Fruit fly (Drosophila melanogaster) whole organism, embryonic: Measurements from ENCODE around the gene Lamtor3.
A peak's percentile ranks its signal among the peaks of the same experiment; 100 is the strongest.

ENCODE experiments used
- Atf6 ChIP-seq: fragments of 200-800 bp; sonication (Bioruptor generic); IDR thresholded peaks from 2 replicates; pipeline ENCODE4 v1.3.6; 2022; ENCODE audit warnings: missing biosample characterization, missing genetic modification characterization
- CG12071 ChIP-seq: fragments of 200-800 bp; sonication (Bioruptor generic); optimal IDR thresholded peaks from 3 replicates; lab custom pipeline; 2018; ENCODE audit warnings: missing biosample characterization, mild to moderate bottlenecking, missing genetic modification characterization
- CG12942 ChIP-seq: fragments of 200-800 bp; sonication (Bioruptor generic); optimal IDR thresholded peaks from 3 replicates; lab custom pipeline; 2016; ENCODE audit warnings: missing biosample characterization, missing genetic modification characterization
- CG13123 ChIP-seq: fragments of 200-800 bp; sonication (Bioruptor generic); optimal IDR thresholded peaks from 2 replicates; lab custom pipeline; 2016; ENCODE audit warnings: missing biosample characterization, missing genetic modification characterization
- CG14014 ChIP-seq: fragments of 200-800 bp; sonication (Bioruptor generic); IDR thresholded peaks from 2 replicates; pipeline ENCODE4 v1.3.6; 2022; ENCODE audit warnings: missing biosample characterization, missing genetic modification characterization
- CG14710 ChIP-seq: fragments of 200-800 bp; sonication (Bioruptor generic); optimal IDR thresholded peaks from 3 replicates; lab custom pipeline; 2019; ENCODE audit warnings: missing biosample characterization, mild to moderate bottlenecking, missing genetic modification characterization, moderate library complexity
- CG1647 ChIP-seq: fragments of 200-800 bp; sonication (Bioruptor generic); optimal IDR thresholded peaks from 3 replicates; lab custom pipeline; 2016; ENCODE audit warnings: missing biosample characterization, missing genetic modification characterization
- CG17612 ChIP-seq: fragments of 200-800 bp; sonication (Bioruptor generic); IDR thresholded peaks from 2 replicates; pipeline ENCODE4 v1.3.6; 2022; ENCODE audit warnings: missing biosample characterization, missing genetic modification characterization
- CG33213 ChIP-seq: fragments of 200-800 bp; sonication (Bioruptor generic); optimal IDR thresholded peaks from 3 replicates; lab custom pipeline; 2016; ENCODE audit warnings: missing biosample characterization, missing genetic modification characterization
- CG34422 ChIP-seq: fragments of 200-800 bp; sonication (Bioruptor generic); IDR thresholded peaks from 3 replicates; pipeline ENCODE4 v1.3.6; 2022; ENCODE audit warnings: missing biosample characterization, missing genetic modification characterization
- CG6254 ChIP-seq: fragments of 200-800 bp; sonication (Bioruptor generic); optimal IDR thresholded peaks from 3 replicates; lab custom pipeline; 2017; ENCODE audit warnings: mild to moderate bottlenecking, missing biosample characterization, missing genetic modification reagents, missing genetic modification characterization
- CG7271 ChIP-seq: fragments of 200-800 bp; sonication (Bioruptor generic); optimal IDR thresholded peaks from 2 replicates; lab custom pipeline; 2018; ENCODE audit warnings: missing biosample characterization, mild to moderate bottlenecking, missing genetic modification characterization, moderate library complexity
- CG7987 ChIP-seq: fragments of 200-800 bp; sonication (Bioruptor generic); optimal IDR thresholded peaks from 2 replicates; lab custom pipeline; 2018; ENCODE audit warnings: missing biosample characterization, mild to moderate bottlenecking, missing genetic modification characterization, moderate library complexity
- Camta ChIP-seq: fragments of 200-800 bp; sonication (Bioruptor generic); optimal IDR thresholded peaks from 2 replicates; lab custom pipeline; 2016; ENCODE audit warnings: missing biosample characterization, missing genetic modification characterization
- Dip2 ChIP-seq: fragments of 200-800 bp; sonication (Bioruptor generic); IDR thresholded peaks from 2 replicates; pipeline ENCODE4 v1.3.6; 2022; ENCODE audit warnings: missing biosample characterization, missing genetic modification characterization
- Dip3 ChIP-seq: fragments of 200-800 bp; sonication (Bioruptor generic); optimal IDR thresholded peaks from 3 replicates; lab custom pipeline; 2016; ENCODE audit warnings: missing biosample characterization, missing genetic modification characterization
- Elba2 ChIP-seq: fragments of 200-800 bp; sonication (Bioruptor generic); optimal IDR thresholded peaks from 3 replicates; lab custom pipeline; 2016; ENCODE audit warnings: missing biosample characterization, missing genetic modification characterization
- Gug ChIP-seq: fragments of 200-800 bp; sonication (Bioruptor generic); IDR thresholded peaks from 4 replicates; pipeline ENCODE4 v1.3.6; 2022; ENCODE audit warnings: missing biosample characterization, missing genetic modification characterization
- H15 ChIP-seq: fragments of 200-800 bp; sonication (Bioruptor generic); IDR thresholded peaks from 3 replicates; pipeline ENCODE4 v1.3.6; 2022; ENCODE audit warnings: missing biosample characterization, missing genetic modification characterization
- HHEX ChIP-seq: fragments of 200-800 bp; sonication (Bioruptor generic); optimal IDR thresholded peaks from 3 replicates; lab custom pipeline; 2017; ENCODE audit warnings: missing biosample characterization, mild to moderate bottlenecking, missing genetic modification characterization, missing genetic modification reagents
- HmgD ChIP-seq: fragments of 200-800 bp; sonication (Bioruptor generic); optimal IDR thresholded peaks from 3 replicates; lab custom pipeline; 2016; ENCODE audit warnings: missing biosample characterization, missing genetic modification characterization
- Jarid2 ChIP-seq: fragments of 200-800 bp; sonication (Bioruptor generic); optimal IDR thresholded peaks from 3 replicates; lab custom pipeline; 2017; ENCODE audit warnings: mild to moderate bottlenecking, missing biosample characterization, missing genetic modification reagents, missing genetic modification characterization
- Kr ChIP-seq: fragments of 200-800 bp; sonication (Bioruptor generic); optimal IDR thresholded peaks from 2 replicates; lab custom pipeline; 2017; ENCODE audit warnings: missing biosample characterization, mild to moderate bottlenecking, missing genetic modification characterization
- NFAT ChIP-seq: fragments of 200-800 bp; sonication (Bioruptor generic); IDR thresholded peaks from 2 replicates; pipeline ENCODE4 v1.3.6; 2022; ENCODE audit warnings: missing biosample characterization, missing genetic modification characterization
- NK7.1 ChIP-seq: fragments of 200-800 bp; sonication (Bioruptor generic); optimal IDR thresholded peaks from 3 replicates; lab custom pipeline; 2016; ENCODE audit warnings: missing biosample characterization, missing genetic modification characterization
- PHDP ChIP-seq: fragments of 200-800 bp; sonication (Bioruptor generic); optimal IDR thresholded peaks from 3 replicates; lab custom pipeline; 2018; ENCODE audit warnings: missing biosample characterization, mild to moderate bottlenecking, missing genetic modification characterization, moderate library complexity
- Scr ChIP-seq: fragments of 200-800 bp; sonication (Bioruptor generic); IDR thresholded peaks from 2 replicates; pipeline ENCODE4 v1.3.6; 2022; ENCODE audit warnings: missing biosample characterization, missing genetic modification characterization; ENCODE audit not compliant: partially characterized antibody
- Stat92E ChIP-seq, 3 experiments: fragments of >200 bp in 2 of 3; fragments of 200-800 bp in 1 of 3; sonication (Bioruptor generic) in 1 of 3; optimal IDR thresholded peaks; 2 replicates each; lab custom pipeline; 2017 to 2019; ENCODE audit warnings: missing biosample characterization in 3 of 3, missing genetic modification characterization in 3 of 3, mild to moderate bottlenecking in 1 of 3, moderate library complexity in 1 of 3
- Trl ChIP-seq, 3 experiments: fragments of >200 bp in 2 of 3; fragments of 200-800 bp in 1 of 3; sonication (Bioruptor generic) in 1 of 3; optimal IDR thresholded peaks; 2 replicates in 1 of 3; 3 replicates in 2 of 3; lab custom pipeline; 2016 to 2017; ENCODE audit warnings: missing biosample characterization in 1 of 3, missing genetic modification characterization in 1 of 3
- amos ChIP-seq: fragments of 200-800 bp; sonication (Bioruptor generic); IDR thresholded peaks from 2 replicates; pipeline ENCODE4 v1.3.6; 2022; ENCODE audit warnings: missing biosample characterization, missing genetic modification characterization; ENCODE audit not compliant: partially characterized antibody
- bigmax ChIP-seq: fragments of 200-800 bp; sonication (Bioruptor generic); optimal IDR thresholded peaks from 2 replicates; lab custom pipeline; 2018; ENCODE audit warnings: missing biosample characterization, mild to moderate bottlenecking, missing genetic modification characterization
- dati ChIP-seq: fragments of 200-800 bp; sonication (Bioruptor generic); IDR thresholded peaks from 2 replicates; pipeline ENCODE4 v1.3.6; 2022; ENCODE audit warnings: missing biosample characterization, missing genetic modification characterization
- ems ChIP-seq: fragments of 200-800 bp; sonication (Bioruptor generic); optimal IDR thresholded peaks from 3 replicates; lab custom pipeline; 2016; ENCODE audit warnings: missing biosample characterization, missing genetic modification characterization
- esg ChIP-seq: fragments of 200-800 bp; sonication (Bioruptor generic); conservative IDR thresholded peaks from 2 replicates; pipeline ENCODE4 v1.3.6; 2022; ENCODE audit warnings: missing biosample characterization, missing genetic modification characterization
- fd102C ChIP-seq: fragments of 200-800 bp; sonication (Bioruptor generic); optimal IDR thresholded peaks from 2 replicates; lab custom pipeline; 2018; ENCODE audit warnings: missing biosample characterization, mild to moderate bottlenecking, missing genetic modification characterization, moderate library complexity
- gfzf ChIP-seq: fragments of 200-800 bp; sonication (Bioruptor generic); optimal IDR thresholded peaks from 2 replicates; lab custom pipeline; 2016; ENCODE audit warnings: missing biosample characterization, mild to moderate bottlenecking, missing genetic modification characterization, moderate library complexity
- hb ChIP-seq: fragments of 200-800 bp; sonication (Bioruptor generic); IDR thresholded peaks from 3 replicates; pipeline ENCODE4 v1.3.6; 2022; ENCODE audit warnings: missing biosample characterization, missing genetic modification characterization; ENCODE audit not compliant: partially characterized antibody
- hkb ChIP-seq, 2 experiments: fragments of 200-800 bp in 1 of 2; fragments of >200 bp in 1 of 2; sonication (Bioruptor generic) in 1 of 2; IDR thresholded peaks in 1 of 2; optimal IDR thresholded peaks in 1 of 2; 2 replicates each; pipeline versions ENCODE4 v1.3.6 to Lab custom; 2017 to 2022; ENCODE audit warnings: missing biosample characterization in 1 of 2, missing genetic modification characterization in 1 of 2
- klu ChIP-seq: fragments of 200-800 bp; sonication (Bioruptor generic); IDR thresholded peaks from 2 replicates; pipeline ENCODE4 v1.3.6; 2022; ENCODE audit warnings: missing biosample characterization, missing genetic modification characterization
- mld ChIP-seq: fragments of 200-800 bp; sonication (Bioruptor generic); IDR thresholded peaks from 3 replicates; pipeline ENCODE4 v1.3.6; 2022; ENCODE audit warnings: missing biosample characterization, missing genetic modification characterization; ENCODE audit not compliant: partially characterized antibody
- oc ChIP-seq: fragments of 200-800 bp; sonication (Bioruptor generic); optimal IDR thresholded peaks from 2 replicates; lab custom pipeline; 2018; ENCODE audit warnings: missing biosample characterization, mild to moderate bottlenecking, missing genetic modification characterization, moderate library complexity
- otp ChIP-seq: fragments of 200-800 bp; sonication (Bioruptor generic); IDR thresholded peaks from 3 replicates; pipeline ENCODE4, ENCODE4 v1.3.6; 2022; ENCODE audit warnings: missing biosample characterization, missing genetic modification characterization
- pnt ChIP-seq: fragments of 200-800 bp; sonication (Bioruptor generic); optimal IDR thresholded peaks from 3 replicates; lab custom pipeline; 2016; ENCODE audit warnings: missing biosample characterization, missing genetic modification characterization
- pros ChIP-seq: fragments of 200-800 bp; sonication (Bioruptor generic); optimal IDR thresholded peaks from 3 replicates; lab custom pipeline; 2019; ENCODE audit warnings: missing biosample characterization, mild to moderate bottlenecking, missing genetic modification characterization, moderate library complexity
- sim ChIP-seq: fragments of 200-800 bp; sonication (Bioruptor generic); IDR thresholded peaks from 2 replicates; pipeline ENCODE4 v1.3.6; 2022; ENCODE audit warnings: missing biosample characterization, missing genetic modification characterization
- sna ChIP-seq: fragments of 200-800 bp; sonication (Bioruptor generic); IDR thresholded peaks from 2 replicates; pipeline ENCODE4 v1.3.6; 2022; ENCODE audit warnings: missing biosample characterization, missing genetic modification characterization; ENCODE audit not compliant: partially characterized antibody
- stc ChIP-seq: fragments of 200-800 bp; sonication (Bioruptor generic); IDR thresholded peaks from 2 replicates; pipeline ENCODE4 v1.3.6; 2022; ENCODE audit warnings: missing biosample characterization, missing genetic modification characterization
- vnd ChIP-seq: fragments of 200-800 bp; sonication (Bioruptor generic); IDR thresholded peaks from 3 replicates; pipeline ENCODE4 v1.3.6; 2022; ENCODE audit warnings: missing biosample characterization, missing genetic modification characterization; ENCODE audit not compliant: partially characterized antibody

The Lamtor3 gene

DNA sequence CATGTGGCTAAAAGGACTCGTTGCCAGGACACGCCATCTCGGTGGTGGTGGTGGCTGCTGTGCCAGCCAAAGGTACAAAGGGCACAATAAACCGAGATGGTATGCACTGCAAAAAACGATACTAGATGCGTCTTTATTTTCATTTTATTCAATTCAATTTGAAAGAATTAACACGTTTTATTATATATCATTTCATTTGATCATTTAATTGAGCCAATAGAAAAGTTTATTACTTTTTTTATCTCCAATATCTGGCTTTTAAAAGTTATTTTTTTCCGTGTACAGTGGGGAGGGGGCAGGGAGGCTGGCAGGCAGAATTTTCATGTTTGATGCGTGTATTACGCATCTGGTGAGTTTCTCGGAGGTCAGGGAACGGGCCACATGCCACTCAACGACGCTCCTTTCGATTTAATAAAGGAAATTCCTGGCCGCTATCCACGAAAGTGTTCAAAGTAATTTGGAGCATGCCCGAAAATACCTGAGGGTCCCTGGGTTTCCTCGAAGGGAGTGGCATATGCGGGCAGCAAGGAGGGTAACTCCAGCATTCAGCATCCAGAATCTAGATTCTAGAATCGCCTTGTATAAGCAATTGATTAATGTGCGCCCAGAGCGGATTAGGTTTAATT, 33.2 kb downstream of the Lamtor3 start (continued):
- TF ChIP-seq Trl (optimal IDR thresholded peaks at IDR 0.05; lab: Kevin White, UChicago) (no peak), Trl (GFP tag; optimal IDR thresholded peaks at IDR 0.05; lab: Kevin White, UChicago) (peak; percentile 74), oc (tag; lab: Kevin White, UChicago) (peak; percentile 80), sim (peak; percentile 65; the same call in 1 of the 2 replicates), CG14014 (peak; percentile 77), HHEX (GFP tag; lab: Kevin White, UChicago) (peak; percentile 86), CG13123 (no peak), dati (no peak; the same call in 1 of the 2 replicates), esg (peak; percentile 72), NK7.1 (GFP tag; lab: Kevin White, UChicago) (peak; percentile 57), Elba2 (GFP tag; lab: Kevin White, UChicago) (peak; percentile 24), Kr (GFP tag; lab: Kevin White, UChicago) (peak; percentile 36), CG12071 (GFP tag; lab: Kevin White, UChicago) (peak; percentile 73), bigmax (GFP tag; lab: Kevin White, UChicago) (no peak), PHDP (peak; percentile 88), NFAT (GFP tag; lab: Robert Waterston, UW) (peak; percentile 49), CG7987 (GFP tag; lab: Kevin White, UChicago) (peak; percentile 46), pros (GFP tag; lab: Kevin White, UChicago) (peak; percentile 88), Dip2 (GFP tag; lab: Robert Waterston, UW) (0 out of 2 replicates have a peak, but pooled peaks have one; percentile 8), Camta (GFP tag; lab: Kevin White, UChicago) (peak; percentile 72), CG14710 (tag; lab: Kevin White, UChicago) (peak; percentile 94), hkb (optimal IDR thresholded peaks at IDR 0.05; lab: Kevin White, UChicago) (no peak), hkb (GFP tag; IDR thresholded peaks at IDR 0.05; lab: Robert Waterston, UW) (peak; percentile 89), mld (GFP tag; lab: Robert Waterston, UW) (no peak), ems (GFP tag; lab: Kevin White, UChicago) (peak; percentile 80), Gug (GFP tag; lab: Robert Waterston, UW) (peak; percentile 48; the same call in 2 of the 4 replicates), amos (no peak), klu (GFP tag; lab: Robert Waterston, UW) (peak; percentile 56; the same call in 1 of the 2 replicates), hb (GFP tag; lab: Robert Waterston, UW) (no peak), CG6254 (GFP tag; lab: Kevin White, UChicago) (peak; percentile 84), CG17612 (GFP tag; lab: Robert Waterston, UW) (peak; percentile 38), sna (GFP tag; lab: Robert Waterston, UW) (no peak), Stat92E (GFP tag; optimal IDR thresholded peaks at IDR 0.05; lab: Kevin White, UChicago) (no peak), HmgD (GFP tag; lab: Kevin White, UChicago) (no peak), Atf6 (GFP tag; lab: Robert Waterston, UW) (peak; percentile 80), vnd (GFP tag; lab: Robert Waterston, UW) (no peak), CG12942 (GFP tag; lab: Kevin White, UChicago) (peak; percentile 75), Jarid2 (GFP tag; lab: Kevin White, UChicago) (peak; percentile 50), stc (GFP tag; lab: Robert Waterston, UW) (peak; percentile 89), CG33213 (GFP tag; lab: Kevin White, UChicago) (peak; percentile 61), Scr (no peak), Dip3 (GFP tag; lab: Kevin White, UChicago) (peak; percentile 21), CG7271 (tag; lab: Kevin White, UChicago) (peak; percentile 52), otp (peak; percentile 77), gfzf (no peak), CG34422 (GFP tag; lab: Robert Waterston, UW) (peak; percentile 88), H15 (peak; percentile 82), pnt (GFP tag; lab: Kevin White, UChicago) (peak; percentile 85), CG1647 (peak; percentile 58), fd102C (peak; percentile 42)
